Worm (Caenorhabditis elegans) whole organism, young adult: ENCODE data around the gene memi-3.

Experiments
- F22D6.2 ChIP-seq: sonication (generic microtip); optimal IDR thresholded peaks from 2 replicates; lab custom pipeline; 2016; ENCODE audit warnings: mild to moderate bottlenecking, missing genetic modification characterization, missing compliant biosample characterization
- F57A8.1 ChIP-seq: fragments of 200-800 bp; sonication (Bioruptor generic); optimal IDR thresholded peaks from 2 replicates; lab custom pipeline; 2018; ENCODE audit warnings: mild to moderate bottlenecking, missing genetic modification characterization, moderate library complexity, missing compliant biosample characterization
- K11D2.4 ChIP-seq: fragments of 200-800 bp; sonication (Bioruptor generic); IDR thresholded peaks from 2 replicates; pipeline ENCODE4 v1.3.6; 2022; ENCODE audit warnings: missing genetic modification reagents, missing genetic modification characterization, missing compliant biosample characterization
- Y53F4B.3 ChIP-seq: fragments of 200-800 bp; sonication (Bioruptor generic); IDR thresholded peaks from 2 replicates; pipeline ENCODE4 v1.3.6; 2022; ENCODE audit warnings: missing genetic modification reagents, missing genetic modification characterization, missing compliant biosample characterization
- Y56A3A.18 ChIP-seq: fragments of 200-800 bp; sonication (Bioruptor generic); IDR thresholded peaks from 2 replicates; pipeline ENCODE4 v1.3.6; 2022; ENCODE audit warnings: missing genetic modification reagents, missing genetic modification characterization, missing compliant biosample characterization
- efl-1 ChIP-seq: fragments of 150-350 bp; optimal IDR thresholded peaks from 2 replicates; lab custom pipeline; 2014; ENCODE audit warnings: missing biosample characterization, missing genetic modification reagents, missing genetic modification characterization
- hrde-1 ChIP-seq: sonication (generic microtip); optimal IDR thresholded peaks from 2 replicates; lab custom pipeline; 2016; ENCODE audit warnings: missing genetic modification characterization, mild to moderate bottlenecking, missing compliant biosample characterization, moderate library complexity, missing genotype, missing genetic modification reagents, borderline replicate concordance
- hsf-1 ChIP-seq: fragments of 200-800 bp; sonication (Bioruptor generic); IDR thresholded peaks from 2 replicates; pipeline ENCODE4 v1.3.6; 2022; ENCODE audit warnings: missing genetic modification reagents, missing genetic modification characterization, missing compliant biosample characterization
- lag-1 ChIP-seq: fragments of 200-800 bp; sonication (Bioruptor generic); IDR thresholded peaks from 2 replicates; pipeline ENCODE4 v1.3.6; 2022; ENCODE audit warnings: missing genetic modification reagents, missing genetic modification characterization, missing compliant biosample characterization
- lin-40 ChIP-seq: sonication (generic microtip); optimal IDR thresholded peaks from 2 replicates; lab custom pipeline; 2016; ENCODE audit warnings: missing genetic modification characterization, mild to moderate bottlenecking, missing compliant biosample characterization, missing genotype, missing genetic modification reagents
- madf-6 ChIP-seq: fragments of 200-800 bp; sonication (Bioruptor generic); IDR thresholded peaks from 2 replicates; pipeline ENCODE4 v1.3.6; 2022; ENCODE audit warnings: missing genetic modification reagents, missing genetic modification characterization, missing compliant biosample characterization
- madf-8 ChIP-seq: fragments of 200-800 bp; sonication (Bioruptor generic); conservative IDR thresholded peaks from 2 replicates; pipeline ENCODE4 v1.3.6; 2022; ENCODE audit warnings: missing genetic modification reagents, missing genetic modification characterization, missing compliant biosample characterization
- nhr-120 ChIP-seq: fragments of 200-800 bp; sonication (Bioruptor generic); IDR thresholded peaks from 2 replicates; pipeline ENCODE4 v1.3.6; 2022; ENCODE audit warnings: missing genetic modification characterization, missing compliant biosample characterization
- nhr-179 ChIP-seq: sonication (generic microtip); optimal IDR thresholded peaks from 2 replicates; lab custom pipeline; 2016; ENCODE audit warnings: mild to moderate bottlenecking, missing genetic modification characterization, missing compliant biosample characterization
- rcor-1 ChIP-seq: fragments of 200-800 bp; sonication (Bioruptor generic); IDR thresholded peaks from 2 replicates; pipeline ENCODE4 v1.3.6; 2022; ENCODE audit warnings: missing genetic modification reagents, missing genetic modification characterization, missing compliant biosample characterization
- repo-1 ChIP-seq: sonication (generic microtip); optimal IDR thresholded peaks from 2 replicates; lab custom pipeline; 2017; ENCODE audit warnings: mild to moderate bottlenecking, missing genetic modification characterization, missing compliant biosample characterization
- rpc-1 ChIP-seq, 2 experiments: fragments of 150-350 bp in 1 of 2; sonication (generic microtip) in 1 of 2; optimal IDR thresholded peaks; 2 replicates each; lab custom pipeline; 2014 to 2018; ENCODE audit warnings: missing biosample characterization in 1 of 2, missing genetic modification characterization in 1 of 2, missing genetic modification reagents in 1 of 2, missing genotype in 1 of 2
- tbx-9 ChIP-seq: sonication (generic microtip); optimal IDR thresholded peaks from 2 replicates; lab custom pipeline; 2016; ENCODE audit warnings: borderline replicate concordance, missing genetic modification characterization, inconsistent platforms, missing compliant biosample characterization
- ztf-25 ChIP-seq: fragments of 200-800 bp; sonication (Bioruptor generic); IDR thresholded peaks from 2 replicates; pipeline ENCODE4 v1.3.6; 2022; ENCODE audit warnings: missing genetic modification reagents, missing genetic modification characterization, missing compliant biosample characterization
- ztf-26 ChIP-seq: sonication (generic microtip); optimal IDR thresholded peaks from 2 replicates; lab custom pipeline; 2017; ENCODE audit warnings: missing genetic modification characterization, missing compliant biosample characterization
- ztf-28 ChIP-seq: fragments of 200-800 bp; sonication (Bioruptor generic); IDR thresholded peaks from 2 replicates; pipeline ENCODE4 v1.3.6; 2022; ENCODE audit warnings: missing genetic modification reagents, missing genetic modification characterization, missing compliant biosample characterization

The memi-3 gene

DNA sequence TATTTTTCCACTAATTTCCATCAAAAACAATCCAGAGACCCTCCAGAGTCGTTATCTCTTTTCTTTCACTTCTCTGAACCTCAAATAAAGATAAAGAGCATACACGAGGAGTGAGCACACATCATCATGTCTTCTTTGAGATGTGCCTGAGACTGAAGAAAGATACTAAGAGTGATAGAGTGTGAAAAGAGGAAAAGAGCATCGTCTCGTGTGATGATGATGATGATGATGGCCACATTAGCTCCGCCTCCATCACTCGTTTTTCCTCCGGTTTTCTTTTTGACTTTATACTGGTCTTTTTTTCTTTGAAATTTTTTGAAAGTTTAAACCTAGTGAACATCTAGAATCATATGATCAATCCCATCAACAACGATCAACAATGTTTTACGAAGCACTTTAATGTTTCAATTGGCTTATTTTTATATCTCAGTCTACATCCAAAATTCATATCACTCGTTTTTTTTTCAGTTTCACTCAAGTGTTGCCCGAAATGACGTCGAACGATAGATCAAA lies 49.1 kb downstream of the memi-3 start, which contains the start of gene T01G1.2:
Gene T01G1.2, plus strand, starts transcription at position 463 of the 513 bp plus-strand sequence.
- TF ChIP-seq efl-1 (GFP tag; lab: Kevin White, UChicago) = no peak
- no peak for TF ChIP-seq repo-1
- no peak for TF ChIP-seq hsf-1 (GFP tag; lab: Robert Waterston, UW)
- TF ChIP-seq K11D2.4 (GFP tag; lab: Robert Waterston, UW) = no peak
- TF ChIP-seq Y53F4B.3 (GFP tag; lab: Robert Waterston, UW) = no peak
- no peak for TF ChIP-seq Y56A3A.18
- TF ChIP-seq nhr-179 (tag; lab: Kevin White, UChicago) = no peak
- no peak for TF ChIP-seq ztf-25
- TF ChIP-seq rpc-1 (optimal IDR thresholded peaks at IDR 0.05; lab: Kevin White, UChicago) = no peak
- TF ChIP-seq rpc-1 (tag; optimal IDR thresholded peaks at IDR 0.05; lab: Kevin White, UChicago) = no peak
- no peak for TF ChIP-seq F57A8.1
- TF ChIP-seq tbx-9 (tag; lab: Kevin White, UChicago) = no peak
- TF ChIP-seq madf-8 (GFP tag; lab: Robert Waterston, UW) = no peak
- TF ChIP-seq lin-40 = no peak
- TF ChIP-seq nhr-120 (GFP tag; lab: Robert Waterston, UW) = no peak
- TF ChIP-seq rcor-1 = no peak

- no peak for TF ChIP-seq F22D6.2 (tag; lab: Kevin White, UChicago)
- TF ChIP-seq hrde-1 = no peak
- TF ChIP-seq madf-6 (GFP tag; lab: Robert Waterston, UW) = no peak
- no peak for TF ChIP-seq ztf-26 (tag; lab: Kevin White, UChicago)
- TF ChIP-seq ztf-28 (GFP tag; lab: Robert Waterston, UW) = no peak
- no peak for TF ChIP-seq lag-1 (GFP tag; lab: Robert Waterston, UW)
- TF ChIP-seq, all 124 proteins: peak for 0
Measured at ce11 chrIV:11352768-11353167, 50.4 kb downstream of the memi-3 start.
